Worm (Caenorhabditis elegans) whole organism, L3 larva: ENCODE results near the gene nfki-1.

Experiments
- R02D3.7 ChIP-seq: fragments of 150-350 bp; optimal IDR thresholded peaks from 2 replicates; lab custom pipeline; 2014; ENCODE audit warnings: missing biosample characterization, missing genetic modification characterization
- ZK546.5 ChIP-seq: sonication (generic microtip); optimal IDR thresholded peaks from 2 replicates; lab custom pipeline; 2017; ENCODE audit warnings: missing biosample characterization, missing genetic modification characterization
- aly-2 ChIP-seq: fragments of 150-350 bp; optimal IDR thresholded peaks from 2 replicates; lab custom pipeline; 2014; ENCODE audit warnings: missing biosample characterization, missing genetic modification characterization
- ama-1 ChIP-seq: fragments of 150-350 bp; optimal IDR thresholded peaks from 2 replicates; lab custom pipeline; 2018
- ceh-28 ChIP-seq: fragments of 150-350 bp; optimal IDR thresholded peaks from 2 replicates; lab custom pipeline; 2014; ENCODE audit warnings: missing biosample characterization, missing genetic modification reagents, missing genetic modification characterization
- ceh-82 ChIP-seq: fragments of 150-350 bp; optimal IDR thresholded peaks from 2 replicates; lab custom pipeline; 2014; ENCODE audit warnings: missing biosample characterization, missing genetic modification characterization
- daf-12 ChIP-seq: fragments of 150-350 bp; optimal IDR thresholded peaks from 2 replicates; lab custom pipeline; 2014; ENCODE audit warnings: missing biosample characterization, missing genetic modification reagents, missing genetic modification characterization
- egl-27 ChIP-seq: sonication (generic microtip); optimal IDR thresholded peaks from 4 replicates; lab custom pipeline; 2017; ENCODE audit warnings: missing biosample characterization, missing genetic modification reagents, missing genetic modification characterization
- elt-1 ChIP-seq: fragments of 150-350 bp; optimal IDR thresholded peaks from 2 replicates; lab custom pipeline; 2014; ENCODE audit warnings: missing biosample characterization, missing genetic modification characterization
- elt-2 ChIP-seq: sonication (generic microtip); optimal IDR thresholded peaks from 2 replicates; lab custom pipeline; 2016; ENCODE audit warnings: missing genetic modification reagents, mild to moderate bottlenecking, missing genetic modification characterization, missing compliant biosample characterization
- elt-3 ChIP-seq, 3 experiments: fragments of 150-350 bp in 1 of 3; sonication (generic microtip) in 2 of 3; optimal IDR thresholded peaks; 2 replicates in 2 of 3; 4 replicates in 1 of 3; lab custom pipeline; 2014 to 2017; ENCODE audit warnings: missing biosample characterization in 3 of 3, missing genetic modification characterization in 3 of 3
- eor-1 ChIP-seq, 2 experiments: fragments of 150-350 bp; optimal IDR thresholded peaks; 2 replicates each; lab custom pipeline; 2014 to 2018; ENCODE audit warnings: missing biosample characterization in 2 of 2, missing genetic modification characterization in 2 of 2
- fkh-2 ChIP-seq: fragments of 150-350 bp; optimal IDR thresholded peaks from 2 replicates; lab custom pipeline; 2014; ENCODE audit warnings: missing biosample characterization, missing genetic modification reagents, missing genetic modification characterization
- hmg-11 ChIP-seq: sonication (generic microtip); optimal IDR thresholded peaks from 2 replicates; lab custom pipeline; 2016; ENCODE audit warnings: missing genetic modification characterization, missing compliant biosample characterization
- lin-15B ChIP-seq: fragments of 150-350 bp; optimal IDR thresholded peaks from 2 replicates; lab custom pipeline; 2014; ENCODE audit warnings: missing biosample characterization, missing genetic modification characterization
- lin-39 ChIP-seq: fragments of 150-350 bp; optimal IDR thresholded peaks from 2 replicates; lab custom pipeline; 2018; ENCODE audit warnings: missing biosample characterization, missing genetic modification reagents, missing genetic modification characterization
- lsy-12 ChIP-seq: sonication (generic microtip); optimal IDR thresholded peaks from 2 replicates; lab custom pipeline; 2016; ENCODE audit warnings: mild to moderate bottlenecking, missing genetic modification characterization, missing compliant biosample characterization
- mdl-1 ChIP-seq: fragments of 150-350 bp; optimal IDR thresholded peaks from 2 replicates; lab custom pipeline; 2014; ENCODE audit warnings: missing biosample characterization, missing genetic modification characterization
- mml-1 ChIP-seq: fragments of 150-350 bp; sonication (generic microtip); optimal IDR thresholded peaks from 3 replicates; lab custom pipeline; 2014; ENCODE audit warnings: missing biosample characterization, missing genetic modification characterization
- nhr-11 ChIP-seq: fragments of 150-350 bp; optimal IDR thresholded peaks from 2 replicates; lab custom pipeline; 2014; ENCODE audit warnings: missing biosample characterization, missing genetic modification characterization
- nhr-12 ChIP-seq: fragments of 150-350 bp; optimal IDR thresholded peaks from 2 replicates; lab custom pipeline; 2014; ENCODE audit warnings: missing biosample characterization, missing genetic modification characterization
- nhr-23 ChIP-seq: fragments of 150-350 bp; optimal IDR thresholded peaks from 2 replicates; lab custom pipeline; 2014; ENCODE audit warnings: missing biosample characterization, missing genetic modification reagents, missing genetic modification characterization
- nhr-237 ChIP-seq: fragments of 150-350 bp; optimal IDR thresholded peaks from 2 replicates; lab custom pipeline; 2014; ENCODE audit warnings: missing biosample characterization, missing genetic modification characterization
- nhr-25 ChIP-seq: sonication (generic microtip); optimal IDR thresholded peaks from 2 replicates; lab custom pipeline; 2017; ENCODE audit warnings: missing biosample characterization, missing genetic modification characterization
- nhr-28 ChIP-seq: fragments of 150-350 bp; optimal IDR thresholded peaks from 2 replicates; lab custom pipeline; 2014; ENCODE audit warnings: missing biosample characterization, missing genetic modification characterization
- nhr-43 ChIP-seq: sonication (generic microtip); optimal IDR thresholded peaks from 2 replicates; lab custom pipeline; 2016; ENCODE audit warnings: mild to moderate bottlenecking, missing genetic modification characterization, missing compliant biosample characterization; ENCODE audit not compliant: poor library complexity, severe bottlenecking
- nhr-67 ChIP-seq: fragments of 150-350 bp; optimal IDR thresholded peaks from 2 replicates; lab custom pipeline; 2014; ENCODE audit warnings: missing biosample characterization, missing genetic modification characterization
- nhr-76 ChIP-seq: fragments of 150-350 bp; sonication (generic microtip); optimal IDR thresholded peaks from 5 replicates; lab custom pipeline; 2014; ENCODE audit warnings: missing biosample characterization, missing genetic modification characterization
- nhr-77 ChIP-seq: fragments of 150-350 bp; optimal IDR thresholded peaks from 2 replicates; lab custom pipeline; 2014; ENCODE audit warnings: missing biosample characterization, missing genetic modification characterization
- pha-4 ChIP-seq: fragments of 150-350 bp; optimal IDR thresholded peaks from 2 replicates; lab custom pipeline; 2014; ENCODE audit warnings: missing biosample characterization, missing genetic modification reagents, missing genetic modification characterization
- sea-2 ChIP-seq: fragments of 150-350 bp; sonication (generic microtip); optimal IDR thresholded peaks from 4 replicates; lab custom pipeline; 2014; ENCODE audit warnings: missing biosample characterization, missing genetic modification reagents, missing genetic modification characterization
- snpc-4 ChIP-seq: fragments of 150-350 bp; optimal IDR thresholded peaks from 2 replicates; lab custom pipeline; 2014; ENCODE audit warnings: missing biosample characterization, missing genetic modification characterization
- tbx-2 ChIP-seq: sonication (generic microtip); optimal IDR thresholded peaks from 2 replicates; lab custom pipeline; 2016; ENCODE audit warnings: mild to moderate bottlenecking, missing genetic modification characterization, missing compliant biosample characterization
- unc-39 ChIP-seq: sonication (generic microtip); optimal IDR thresholded peaks from 4 replicates; lab custom pipeline; 2017; ENCODE audit warnings: missing biosample characterization, missing genetic modification characterization
- unc-62 ChIP-seq: fragments of 150-350 bp; sonication (generic microtip); optimal IDR thresholded peaks from 4 replicates; lab custom pipeline; 2014; ENCODE audit warnings: missing biosample characterization, missing genetic modification reagents, missing genetic modification characterization
- zag-1 ChIP-seq: fragments of 150-350 bp; optimal IDR thresholded peaks from 2 replicates; lab custom pipeline; 2014; ENCODE audit warnings: missing biosample characterization, missing genetic modification characterization
- ztf-11 ChIP-seq: fragments of 150-350 bp; optimal IDR thresholded peaks from 2 replicates; lab custom pipeline; 2014; ENCODE audit warnings: missing biosample characterization, missing genetic modification characterization
- ztf-4 ChIP-seq: fragments of 150-350 bp; optimal IDR thresholded peaks from 2 replicates; lab custom pipeline; 2014; ENCODE audit warnings: missing biosample characterization, missing genetic modification characterization

nfki-1 gene

ce11 chrX:15354938-15355337, at the start of gene nfki-1:
Gene nfki-1, plus strand, starts transcription at chrX:15355238.
- TF ChIP-seq ama-1 (lab: Kevin White, UChicago) (no peak), pha-4 (tag; lab: Kevin White, UChicago) (no peak), nhr-12 (tag; lab: Kevin White, UChicago) (no peak), lin-15B (tag; lab: Kevin White, UChicago) (no peak), R02D3.7 (no peak), sea-2 (GFP tag; lab: Kevin White, UChicago) (no peak), egl-27 (tag; lab: Kevin White, UChicago) (no peak), eor-1 (tag; optimal IDR thresholded peaks at IDR 0.05; lab: Kevin White, UChicago) (no peak)

- TF ChIP-seq nhr-23 (tag; lab: Kevin White, UChicago) (peak; percentile 77), nhr-25 (peak; percentile 4), ceh-82 (tag; lab: Kevin White, UChicago) (no peak)
- TF ChIP-seq, all 47 proteins: peak for 2
Measured at ce11 chrX:15307677-15308076, 47.4 kb upstream of the nfki-1 start.

ce11 chrX:15308685-15309084, 46.4 kb upstream of the nfki-1 start:
- TF ChIP-seq nhr-77 (tag; lab: Kevin White, UChicago), result no peak
- TF ChIP-seq lin-39, result no peak
- TF ChIP-seq nhr-43 (tag; lab: Kevin White, UChicago), result no peak
- no peak for TF ChIP-seq ztf-11 (tag; lab: Kevin White, UChicago)
- TF ChIP-seq nhr-23 (tag; lab: Kevin White, UChicago), result no peak
- TF ChIP-seq pha-4 (tag; lab: Kevin White, UChicago), result no peak
- no peak for TF ChIP-seq nhr-11 (tag; lab: Kevin White, UChicago)
- no peak for TF ChIP-seq nhr-76
- TF ChIP-seq nhr-25, result no peak
- no peak for TF ChIP-seq R02D3.7
- no peak for TF ChIP-seq zag-1 (tag; lab: Kevin White, UChicago)
- no peak for TF ChIP-seq unc-39 (tag; lab: Kevin White, UChicago)
- TF ChIP-seq snpc-4 (tag; lab: Kevin White, UChicago), result no peak
- no peak for TF ChIP-seq ceh-28 (tag; lab: Kevin White, UChicago)
- TF ChIP-seq ama-1 (lab: Kevin White, UChicago), result no peak
- no peak for TF ChIP-seq hmg-11 (tag; lab: Kevin White, UChicago)
- TF ChIP-seq elt-1 (tag; lab: Kevin White, UChicago), result no peak
- TF ChIP-seq mml-1 (tag; lab: Kevin White, UChicago), result no peak

ce11 chrX:15309138-15309537, 45.9 kb upstream of the nfki-1 start, which contains the start of gene nhr-91:
Gene nhr-91, plus strand, starts transcription at chrX:15309369.
- TF ChIP-seq lin-15B (tag; lab: Kevin White, UChicago), result no peak
- no peak for TF ChIP-seq elt-2 (tag; lab: Kevin White, UChicago)

ce11 chrX:15310330-15310776, 44.7 kb upstream of the nfki-1 start:
- peak; percentile 8 for TF ChIP-seq tbx-2 (tag; lab: Kevin White, UChicago)
- peak; percentile 85 for TF ChIP-seq nhr-23 (tag; lab: Kevin White, UChicago)
- TF ChIP-seq sea-2 (GFP tag; lab: Kevin White, UChicago), result no peak
- TF ChIP-seq elt-3 (tag; optimal IDR thresholded peaks at IDR 0.05; lab: Kevin White, UChicago), result peak in 1 of 3 experiments; percentile 11
- peak; percentile 86 for TF ChIP-seq nhr-25
- no peak for TF ChIP-seq pha-4 (tag; lab: Kevin White, UChicago)
- TF ChIP-seq lsy-12, result peak; percentile 66

- TF ChIP-seq nhr-12 (tag; lab: Kevin White, UChicago), result no peak
- TF ChIP-seq hmg-11 (tag; lab: Kevin White, UChicago), result no peak
- no peak for TF ChIP-seq nhr-11 (tag; lab: Kevin White, UChicago)
- peak; percentile 34 for TF ChIP-seq nhr-23 (tag; lab: Kevin White, UChicago)
- no peak for TF ChIP-seq mml-1 (tag; lab: Kevin White, UChicago)
- no peak for TF ChIP-seq ceh-82 (tag; lab: Kevin White, UChicago)
- peak; percentile 89 for TF ChIP-seq elt-1 (tag; lab: Kevin White, UChicago)
- no peak for TF ChIP-seq unc-62 (GFP tag; lab: Kevin White, UChicago)
- no peak for TF ChIP-seq ama-1 (lab: Kevin White, UChicago)
- TF ChIP-seq daf-12 (tag; lab: Kevin White, UChicago), result no peak
- TF ChIP-seq snpc-4 (tag; lab: Kevin White, UChicago), result no peak
- TF ChIP-seq nhr-28 (tag; lab: Kevin White, UChicago), result no peak
- no peak for TF ChIP-seq fkh-2 (tag; lab: Kevin White, UChicago)
- no peak for TF ChIP-seq aly-2 (tag; lab: Kevin White, UChicago)
- no peak for TF ChIP-seq lin-39
- no peak for TF ChIP-seq nhr-237
- no peak for TF ChIP-seq elt-3 (tag; optimal IDR thresholded peaks at IDR 0.05; lab: Kevin White, UChicago)
- TF ChIP-seq lsy-12, result peak; percentile 28
- peak; percentile 44 for TF ChIP-seq nhr-25
- TF ChIP-seq zag-1 (tag; lab: Kevin White, UChicago), result no peak
- no peak for TF ChIP-seq nhr-43 (tag; lab: Kevin White, UChicago)
- no peak for TF ChIP-seq eor-1 (tag; optimal IDR thresholded peaks at IDR 0.05; lab: Kevin White, UChicago)
- no peak for TF ChIP-seq nhr-77 (tag; lab: Kevin White, UChicago)
- no peak for TF ChIP-seq nhr-67
- TF ChIP-seq ztf-4 (tag; lab: Kevin White, UChicago), result no peak
- TF ChIP-seq ZK546.5 (tag; lab: Kevin White, UChicago), result no peak
- TF ChIP-seq mdl-1, result no peak
Measured at ce11 chrX:15310986-15311385, 44.1 kb upstream of the nfki-1 start.
